Fruit fly (Drosophila melanogaster) whole organism, embryonic: Measurements from ENCODE around the gene CG13601.

Experiments used
- Atf3 ChIP-seq: fragments of 200-800 bp; sonication (Bioruptor generic); optimal IDR thresholded peaks from 3 replicates; lab custom pipeline; 2016; ENCODE audit warnings: missing biosample characterization, missing genetic modification characterization
- Atf6 ChIP-seq: fragments of 200-800 bp; sonication (Bioruptor generic); IDR thresholded peaks from 2 replicates; pipeline ENCODE4 v1.3.6; 2022; ENCODE audit warnings: missing biosample characterization, missing genetic modification characterization
- Bteb2 ChIP-seq: fragments of 200-800 bp; sonication (Bioruptor generic); optimal IDR thresholded peaks from 2 replicates; lab custom pipeline; 2016; ENCODE audit warnings: missing biosample characterization, missing genetic modification characterization
- CG10274 ChIP-seq: fragments of 200-800 bp; sonication (Bioruptor generic); optimal IDR thresholded peaks from 3 replicates; lab custom pipeline; 2017; ENCODE audit warnings: missing biosample characterization, mild to moderate bottlenecking, missing genetic modification characterization
- CG12391 ChIP-seq: fragments of 200-800 bp; sonication (Bioruptor generic); optimal IDR thresholded peaks from 3 replicates; lab custom pipeline; 2018; ENCODE audit warnings: missing biosample characterization, mild to moderate bottlenecking, missing genetic modification characterization, moderate library complexity
- CG12744 ChIP-seq: fragments of 200-800 bp; sonication (Bioruptor generic); optimal IDR thresholded peaks from 2 replicates; lab custom pipeline; 2016; ENCODE audit warnings: missing biosample characterization, missing genetic modification characterization
- CG13296 ChIP-seq: fragments of 200-800 bp; sonication (Bioruptor generic); optimal IDR thresholded peaks from 3 replicates; lab custom pipeline; 2018; ENCODE audit warnings: missing biosample characterization, mild to moderate bottlenecking, missing genetic modification characterization
- CG13424 ChIP-seq: fragments of 200-800 bp; sonication (Bioruptor generic); optimal IDR thresholded peaks from 2 replicates; lab custom pipeline; 2019; ENCODE audit warnings: missing biosample characterization, mild to moderate bottlenecking, missing genetic modification characterization, moderate library complexity
- CG13624 ChIP-seq: fragments of 200-800 bp; sonication (Bioruptor generic); optimal IDR thresholded peaks from 2 replicates; lab custom pipeline; 2016; ENCODE audit warnings: missing biosample characterization, missing genetic modification characterization
- CG13894 ChIP-seq: fragments of 200-800 bp; sonication (Bioruptor generic); optimal IDR thresholded peaks from 3 replicates; lab custom pipeline; 2018; ENCODE audit warnings: missing biosample characterization, mild to moderate bottlenecking, missing genetic modification characterization, moderate library complexity
- CG1603 ChIP-seq: fragments of 200-800 bp; sonication (Bioruptor generic); optimal IDR thresholded peaks from 2 replicates; lab custom pipeline; 2019; ENCODE audit warnings: missing biosample characterization, mild to moderate bottlenecking, missing genetic modification characterization, moderate library complexity
- CG16813 ChIP-seq: fragments of 200-800 bp; sonication (Bioruptor generic); IDR thresholded peaks from 3 replicates; pipeline ENCODE4 v1.3.6; 2022; ENCODE audit warnings: missing biosample characterization, missing genetic modification characterization; ENCODE audit not compliant: partially characterized antibody
- CG30020 ChIP-seq: fragments of 200-800 bp; optimal IDR thresholded peaks from 2 replicates; lab custom pipeline; 2019; ENCODE audit warnings: missing biosample characterization, mild to moderate bottlenecking, missing genetic modification characterization, moderate library complexity
- CG31365 ChIP-seq: fragments of 200-800 bp; sonication (Bioruptor generic); optimal IDR thresholded peaks from 2 replicates; lab custom pipeline; 2018; ENCODE audit warnings: missing biosample characterization, mild to moderate bottlenecking, missing genetic modification characterization
- CG42726 ChIP-seq: fragments of 200-800 bp; sonication (Bioruptor generic); IDR thresholded peaks from 2 replicates; pipeline ENCODE4 v1.3.6; 2022; ENCODE audit warnings: missing biosample characterization, missing genetic modification characterization; ENCODE audit not compliant: partially characterized antibody
- CG6654 ChIP-seq: fragments of 200-800 bp; sonication (Bioruptor generic); optimal IDR thresholded peaks from 2 replicates; lab custom pipeline; 2017; ENCODE audit warnings: missing biosample characterization, mild to moderate bottlenecking, missing genetic modification characterization
- CG7745 ChIP-seq: fragments of 200-800 bp; sonication (Bioruptor generic); optimal IDR thresholded peaks from 2 replicates; lab custom pipeline; 2018; ENCODE audit warnings: missing biosample characterization, mild to moderate bottlenecking, missing genetic modification characterization, moderate library complexity
- CG9727 ChIP-seq: fragments of 200-800 bp; sonication (Bioruptor generic); optimal IDR thresholded peaks from 3 replicates; lab custom pipeline; 2017; ENCODE audit warnings: missing biosample characterization, mild to moderate bottlenecking, missing genetic modification characterization
- CG9876 ChIP-seq: fragments of 200-800 bp; sonication (Bioruptor generic); optimal IDR thresholded peaks from 2 replicates; lab custom pipeline; 2016; ENCODE audit warnings: missing biosample characterization, missing genetic modification characterization
- Dfd ChIP-seq, 2 experiments: fragments of >200 bp; optimal IDR thresholded peaks; 2 replicates each; lab custom pipeline; 2017; ENCODE audit warnings: missing biosample characterization in 2 of 2, missing genetic modification characterization in 2 of 2
- Doc2 ChIP-seq: fragments of 200-800 bp; sonication (Bioruptor generic); IDR thresholded peaks from 2 replicates; pipeline ENCODE4 v1.3.6; 2022; ENCODE audit warnings: missing biosample characterization, missing genetic modification characterization
- Dp ChIP-seq: fragments of 200-800 bp; sonication (Bioruptor generic); optimal IDR thresholded peaks from 2 replicates; lab custom pipeline; 2018; ENCODE audit warnings: missing biosample characterization, mild to moderate bottlenecking, missing genetic modification characterization, moderate library complexity
- HmgZ ChIP-seq: fragments of 200-800 bp; sonication (Bioruptor generic); optimal IDR thresholded peaks from 2 replicates; lab custom pipeline; 2018; ENCODE audit warnings: missing biosample characterization, mild to moderate bottlenecking, missing genetic modification characterization
- Jarid2 ChIP-seq: fragments of 200-800 bp; sonication (Bioruptor generic); optimal IDR thresholded peaks from 3 replicates; lab custom pipeline; 2017; ENCODE audit warnings: mild to moderate bottlenecking, missing biosample characterization, missing genetic modification reagents, missing genetic modification characterization
- Mad ChIP-seq: fragments of 200-800 bp; sonication (Bioruptor generic); optimal IDR thresholded peaks from 2 replicates; lab custom pipeline; 2016; ENCODE audit warnings: missing biosample characterization, missing genetic modification characterization
- Med ChIP-seq: fragments of 200-800 bp; sonication (Bioruptor generic); peaks from one replicate; lab custom pipeline; 2016; ENCODE audit warnings: missing biosample characterization, missing genetic modification characterization, mild to moderate bottlenecking, inconsistent platforms, moderate library complexity
- Optix ChIP-seq: fragments of 200-800 bp; sonication (Bioruptor generic); IDR thresholded peaks from 3 replicates; pipeline ENCODE4 v1.3.6; 2022; ENCODE audit warnings: missing biosample characterization, missing genetic modification characterization
- Pdp1 ChIP-seq, 2 experiments: fragments of 200-800 bp; sonication (Bioruptor generic); optimal IDR thresholded peaks; 3 replicates each; lab custom pipeline; 2016; ENCODE audit warnings: missing biosample characterization in 2 of 2, missing genetic modification characterization in 2 of 2, mild to moderate bottlenecking in 1 of 2, moderate library complexity in 1 of 2
- Stat92E ChIP-seq, 3 experiments: fragments of >200 bp in 2 of 3; fragments of 200-800 bp in 1 of 3; sonication (Bioruptor generic) in 1 of 3; optimal IDR thresholded peaks; 2 replicates each; lab custom pipeline; 2017 to 2019; ENCODE audit warnings: missing biosample characterization in 3 of 3, missing genetic modification characterization in 3 of 3, mild to moderate bottlenecking in 1 of 3, moderate library complexity in 1 of 3
- Tbp ChIP-seq: fragments of >200 bp; optimal IDR thresholded peaks from 2 replicates; lab custom pipeline; 2018; ENCODE audit warnings: missing biosample characterization, missing genetic modification characterization
- Xbp1 ChIP-seq: fragments of 200-800 bp; sonication (Bioruptor generic); optimal IDR thresholded peaks from 3 replicates; lab custom pipeline; 2016; ENCODE audit warnings: missing biosample characterization, mild to moderate bottlenecking, missing genetic modification characterization
- ash1 ChIP-seq: fragments of 200-800 bp; sonication (Bioruptor generic); optimal IDR thresholded peaks from 2 replicates; lab custom pipeline; 2018; ENCODE audit warnings: missing biosample characterization, mild to moderate bottlenecking, missing genetic modification characterization
- cato ChIP-seq: fragments of 200-800 bp; sonication (Bioruptor generic); optimal IDR thresholded peaks from 2 replicates; lab custom pipeline; 2016; ENCODE audit warnings: missing biosample characterization, missing genetic modification characterization, borderline replicate concordance
- caup ChIP-seq: fragments of 200-800 bp; sonication (Bioruptor generic); optimal IDR thresholded peaks from 3 replicates; lab custom pipeline; 2017; ENCODE audit warnings: missing biosample characterization, mild to moderate bottlenecking, missing genetic modification characterization, moderate library complexity; ENCODE audit not compliant: severe bottlenecking
- dimm ChIP-seq: fragments of 200-800 bp; sonication (Bioruptor generic); IDR thresholded peaks from 2 replicates; pipeline ENCODE4 v1.3.6; 2022; ENCODE audit warnings: missing biosample characterization, missing genetic modification characterization
- ems ChIP-seq: fragments of 200-800 bp; sonication (Bioruptor generic); optimal IDR thresholded peaks from 3 replicates; lab custom pipeline; 2016; ENCODE audit warnings: missing biosample characterization, missing genetic modification characterization
- gt ChIP-seq: fragments of 200-800 bp; sonication (Bioruptor generic); IDR thresholded peaks from 2 replicates; pipeline ENCODE4 v1.3.6; 2022; ENCODE audit warnings: missing biosample characterization, missing genetic modification characterization
- jumu ChIP-seq: fragments of 200-800 bp; sonication (Bioruptor generic); optimal IDR thresholded peaks from 3 replicates; lab custom pipeline; 2016; ENCODE audit warnings: missing biosample characterization, missing genetic modification characterization
- nau ChIP-seq: fragments of 200-800 bp; sonication (Bioruptor generic); optimal IDR thresholded peaks from 3 replicates; lab custom pipeline; 2017; ENCODE audit warnings: missing biosample characterization, mild to moderate bottlenecking, missing genetic modification characterization, missing genetic modification reagents
- nerfin-1 ChIP-seq: fragments of 200-800 bp; sonication (Bioruptor generic); optimal IDR thresholded peaks from 3 replicates; lab custom pipeline; 2019; ENCODE audit warnings: missing biosample characterization, mild to moderate bottlenecking, missing genetic modification characterization, moderate library complexity
- pnt ChIP-seq: fragments of 200-800 bp; sonication (Bioruptor generic); optimal IDR thresholded peaks from 3 replicates; lab custom pipeline; 2016; ENCODE audit warnings: missing biosample characterization, missing genetic modification characterization
- pzg ChIP-seq: fragments of 200-800 bp; sonication (Bioruptor generic); optimal IDR thresholded peaks from 3 replicates; lab custom pipeline; 2018; ENCODE audit warnings: missing biosample characterization, mild to moderate bottlenecking, missing genetic modification characterization, moderate library complexity
- seq ChIP-seq: fragments of 200-800 bp; sonication (Bioruptor generic); IDR thresholded peaks from 2 replicates; pipeline ENCODE4 v1.3.6; 2022; ENCODE audit warnings: missing biosample characterization, missing genetic modification characterization
- sisA ChIP-seq: fragments of 200-800 bp; sonication (Bioruptor generic); IDR thresholded peaks from 2 replicates; pipeline ENCODE4 v1.3.6; 2022; ENCODE audit warnings: missing biosample characterization, missing genetic modification characterization
- toy ChIP-seq: fragments of 200-800 bp; sonication (Bioruptor generic); IDR thresholded peaks from 2 replicates; pipeline ENCODE4 v1.3.6; 2022; ENCODE audit warnings: missing biosample characterization, missing genetic modification characterization
- trem ChIP-seq: fragments of 200-800 bp; optimal IDR thresholded peaks from 3 replicates; lab custom pipeline; 2019; ENCODE audit warnings: missing biosample characterization, mild to moderate bottlenecking, missing genetic modification characterization, moderate library complexity
- usp ChIP-seq: fragments of >200 bp; optimal IDR thresholded peaks from 2 replicates; lab custom pipeline; 2017; ENCODE audit warnings: missing biosample characterization, missing genetic modification characterization
- vfl ChIP-seq: fragments of 200-800 bp; sonication (Bioruptor generic); optimal IDR thresholded peaks from 2 replicates; lab custom pipeline; 2016; ENCODE audit warnings: missing biosample characterization, missing genetic modification characterization
- z ChIP-seq: fragments of 200-800 bp; sonication (Bioruptor generic); IDR thresholded peaks from 3 replicates; pipeline ENCODE4 v1.3.6; 2022; ENCODE audit warnings: missing biosample characterization, missing genetic modification characterization

Gene CG13601

dm6 chr3R:23920874-23921539 lies 6.4 kb downstream of the CG13601 start (continued):
- peak; percentile 24 for TF ChIP-seq CG9727 (GFP tag; lab: Kevin White, UChicago)
- peak; percentile 31 for TF ChIP-seq CG12744 (GFP tag; lab: Kevin White, UChicago)
- TF ChIP-seq CG31365 (tag; lab: Kevin White, UChicago): peak; percentile 28
- TF ChIP-seq gt (GFP tag; lab: Robert Waterston, UW): no peak
- peak; percentile 79 for TF ChIP-seq Atf6 (GFP tag; lab: Robert Waterston, UW)
- peak; percentile 69 for TF ChIP-seq seq
- TF ChIP-seq z (GFP tag; lab: Robert Waterston, UW): no peak
- peak; percentile 47 for TF ChIP-seq CG1603 (tag; lab: Kevin White, UChicago)
- peak; percentile 43 for TF ChIP-seq jumu (GFP tag; lab: Kevin White, UChicago)
- TF ChIP-seq Doc2 (GFP tag; lab: Robert Waterston, UW): no peak
- TF ChIP-seq cato (GFP tag; lab: Kevin White, UChicago): no peak
- no peak for TF ChIP-seq CG6654 (GFP tag; lab: Kevin White, UChicago)
- TF ChIP-seq Mad (GFP tag; lab: Kevin White, UChicago): no peak
- no peak for TF ChIP-seq Stat92E (GFP tag; optimal IDR thresholded peaks at IDR 0.05; lab: Kevin White, UChicago)
- peak; percentile 95 for TF ChIP-seq Med (GFP tag; lab: Kevin White, UChicago)
- TF ChIP-seq Pdp1 (GFP tag; optimal IDR thresholded peaks at IDR 0.05; lab: Kevin White, UChicago): peak; percentile 3 to 9
- no peak for TF ChIP-seq dimm (GFP tag; lab: Robert Waterston, UW)
- peak; percentile 2 for TF ChIP-seq pzg (GFP tag; lab: Kevin White, UChicago)
- TF ChIP-seq CG13624 (GFP tag; lab: Kevin White, UChicago): peak; percentile 88
- peak; percentile 11 for TF ChIP-seq Jarid2
- TF ChIP-seq CG10274 (GFP tag; lab: Kevin White, UChicago): no peak
- peak; percentile 76 for TF ChIP-seq caup (GFP tag; lab: Kevin White, UChicago)
- TF ChIP-seq CG42726 (GFP tag; lab: Robert Waterston, UW): no peak
- TF ChIP-seq nerfin-1 (tag; lab: Kevin White, UChicago): no peak
- TF ChIP-seq usp (GFP tag; lab: Kevin White, UChicago): no peak
- peak; percentile 34 for TF ChIP-seq ash1 (GFP tag; lab: Kevin White, UChicago)
- no peak for TF ChIP-seq CG16813
- TF ChIP-seq Dfd (GFP tag; optimal IDR thresholded peaks at IDR 0.05; lab: Kevin White, UChicago): no peak
- TF ChIP-seq HmgZ (tag; lab: Kevin White, UChicago): peak; percentile 81
- peak; percentile 92 for TF ChIP-seq CG13894 (tag; lab: Kevin White, UChicago)
- TF ChIP-seq CG30020 (tag; lab: Kevin White, UChicago): no peak
- TF ChIP-seq Bteb2 (GFP tag; lab: Kevin White, UChicago): no peak
- peak; percentile 16 for TF ChIP-seq Xbp1 (GFP tag; lab: Kevin White, UChicago)
- 0 out of 2 replicates have a peak, but pooled peaks have one; percentile 24 for TF ChIP-seq sisA (GFP tag; lab: Robert Waterston, UW)
- 0 out of 3 replicates have a peak, but pooled peaks have one; percentile 31 for TF ChIP-seq Optix
- TF ChIP-seq trem (tag; lab: Kevin White, UChicago): no peak
- TF ChIP-seq toy (GFP tag; lab: Robert Waterston, UW): peak; percentile 56; the same call in 1 of the 2 replicates
- TF ChIP-seq CG9876: peak; percentile 24
- TF ChIP-seq CG12391 (tag; lab: Kevin White, UChicago): peak; percentile 3
- peak; percentile 59 for TF ChIP-seq CG13296
- peak; percentile 43 for TF ChIP-seq nau (GFP tag; lab: Kevin White, UChicago)
- TF ChIP-seq Tbp (GFP tag; lab: Kevin White, UChicago): no peak
- no peak for TF ChIP-seq CG13424 (tag; lab: Kevin White, UChicago)
- TF ChIP-seq ems (GFP tag; lab: Kevin White, UChicago): peak; percentile 7
- TF ChIP-seq CG7745: no peak
- no peak for TF ChIP-seq pnt
- no peak for TF ChIP-seq vfl (GFP tag; lab: Kevin White, UChicago)
- no peak for TF ChIP-seq Atf3 (GFP tag; lab: Kevin White, UChicago)
- TF ChIP-seq Dp (GFP tag; lab: Kevin White, UChicago): no peak
